Fruit fly (Drosophila melanogaster): ENCODE measurements around the gene Remo.

Gene Remo

DNA sequence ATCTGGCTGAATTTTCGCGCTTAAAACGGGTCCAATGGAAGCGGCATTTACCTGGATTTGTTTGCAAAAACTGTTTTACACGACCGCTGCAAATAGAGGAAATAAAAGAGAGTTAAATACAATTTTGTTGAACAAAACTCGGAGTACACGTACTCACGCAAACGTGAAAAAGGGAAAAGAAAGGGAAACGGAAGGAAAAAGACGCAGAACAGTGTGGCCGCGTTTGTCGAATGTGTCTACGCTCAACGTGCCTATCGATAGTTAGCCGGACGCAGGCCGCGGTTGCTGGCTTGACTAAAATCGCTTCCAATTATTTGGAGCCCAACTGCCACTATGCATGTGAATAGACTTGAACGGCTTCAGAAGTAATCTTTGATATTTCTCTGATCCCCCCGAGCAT, 49.6 kb downstream of the Remo start, which contains the start of gene RpS15Aa (continued):
- TF ChIP-seq crp (GFP tag; optimal IDR thresholded peaks at IDR 0.05) (peak in 1 of 2 experiments; percentile 42), pb (GFP tag; optimal IDR thresholded peaks at IDR 0.05) (peak; percentile 77), CG12942 (GFP tag; optimal IDR thresholded peaks at IDR 0.05) (peak; percentile 57), CG14014 (GFP tag; IDR thresholded peaks at IDR 0.05) (peak; percentile 82), mld (GFP tag; IDR thresholded peaks at IDR 0.05; ENCODE audit: partially characterized antibody) (0 out of 3 replicates have a peak, but pooled peaks have one; percentile 52), jigr1 (GFP tag; IDR thresholded peaks at IDR 0.05) (0 out of 3 replicates have a peak, but pooled peaks have one; percentile 20), CG30431 (GFP tag; optimal IDR thresholded peaks at IDR 0.05) (peak; percentile 73), CG12071 (GFP tag; optimal IDR thresholded peaks at IDR 0.05) (peak; percentile 76), Hr51 (GFP tag; optimal IDR thresholded peaks at IDR 0.05) (peak; percentile 34 to 67), CG11504 (tag; optimal IDR thresholded peaks at IDR 0.05) (peak; percentile 55), CG17385 (GFP tag; optimal IDR thresholded peaks at IDR 0.05) (peak; percentile 80), tin (GFP tag; optimal IDR thresholded peaks at IDR 0.05) (peak; percentile 39), Sry-δ (GFP tag; optimal IDR thresholded peaks at IDR 0.05) (peak; percentile 76), CG17612 (GFP tag; IDR thresholded peaks at IDR 0.05) (peak; percentile 60), CG17912 (GFP tag; optimal IDR thresholded peaks at IDR 0.05) (peak; percentile 83), eyg (GFP tag; optimal IDR thresholded peaks at IDR 0.05) (peak; percentile 76), h (optimal IDR thresholded peaks at IDR 0.05) (no peak), CG4617 (GFP tag; optimal IDR thresholded peaks at IDR 0.05; ENCODE audit: borderline replicate concordance) (peak; percentile 18), ase (GFP tag; IDR thresholded peaks at IDR 0.05) (peak; percentile 84), nau (GFP tag; optimal IDR thresholded peaks at IDR 0.05) (peak; percentile 69), ash1 (GFP tag; optimal IDR thresholded peaks at IDR 0.05) (peak; percentile 47), CG11695 (GFP tag; IDR thresholded peaks at IDR 0.05) (peak; percentile 33; the same call in 1 of the 3 replicates), ewg (GFP tag; optimal IDR thresholded peaks at IDR 0.05) (peak; percentile 65), sna (GFP tag; IDR thresholded peaks at IDR 0.05; ENCODE audit: partially characterized antibody) (no peak), HLH3B (GFP tag; IDR thresholded peaks at IDR 0.05) (peak; percentile 58; the same call in 1 of the 2 replicates), bab2 (GFP tag; optimal IDR thresholded peaks at IDR 0.05) (peak; percentile 10), B-H2 (GFP tag; optimal IDR thresholded peaks at IDR 0.05) (peak; percentile 84), lilli (GFP tag; optimal IDR thresholded peaks at IDR 0.05) (peak; percentile 35), Sry-β (GFP tag; optimal IDR thresholded peaks at IDR 0.05) (peak; percentile 11), CG17568 (GFP tag; optimal IDR thresholded peaks at IDR 0.05) (peak; percentile 83), CG16779 (GFP tag; IDR thresholded peaks at IDR 0.05) (0 out of 2 replicates have a peak, but pooled peaks have one; percentile 17), CG12769 (tag; optimal IDR thresholded peaks at IDR 0.05) (peak; percentile 54), onecut (GFP tag; IDR thresholded peaks at IDR 0.05) (peak; percentile 79), Gsc (GFP tag; IDR thresholded peaks at IDR 0.05) (no peak), z (GFP tag; IDR thresholded peaks at IDR 0.05) (peak; percentile 51; the same call in 1 of the 3 replicates), stc (GFP tag; IDR thresholded peaks at IDR 0.05) (peak; percentile 68), CG10366 (GFP tag; IDR thresholded peaks at IDR 0.05) (peak; percentile 76), CG2120 (GFP tag; optimal IDR thresholded peaks at IDR 0.05) (peak; percentile 34)

- TF ChIP-seq CG17361 (GFP tag; IDR thresholded peaks at IDR 0.05) = peak; percentile 46; the same call in 1 of the 3 replicates
- TF ChIP-seq CG5953 (GFP tag; IDR thresholded peaks at IDR 0.05) = no peak
- TF ChIP-seq CG13424 (tag; optimal IDR thresholded peaks at IDR 0.05) = no peak
- no peak for TF ChIP-seq Ets65A (GFP tag)
- no peak for TF ChIP-seq CG31365 (tag; optimal IDR thresholded peaks at IDR 0.05)
- TF ChIP-seq ara (GFP tag; IDR thresholded peaks at IDR 0.05) = no peak
- no peak for TF ChIP-seq CG4328 (GFP tag; optimal IDR thresholded peaks at IDR 0.05)
- TF ChIP-seq CG4617 (GFP tag; optimal IDR thresholded peaks at IDR 0.05; ENCODE audit: borderline replicate concordance) = no peak
- TF ChIP-seq Optix (GFP tag; IDR thresholded peaks at IDR 0.05) = no peak
- no peak for TF ChIP-seq kah (GFP tag; optimal IDR thresholded peaks at IDR 0.05)
- no peak for TF ChIP-seq HLH3B (GFP tag; IDR thresholded peaks at IDR 0.05)
- no peak for TF ChIP-seq CG12155 (GFP tag; optimal IDR thresholded peaks at IDR 0.05)
- no peak for TF ChIP-seq sqz (GFP tag; optimal IDR thresholded peaks at IDR 0.05)
- TF ChIP-seq NfI (GFP tag; optimal IDR thresholded peaks at IDR 0.05) = peak; percentile 15
- no peak for TF ChIP-seq CG12071 (GFP tag; optimal IDR thresholded peaks at IDR 0.05)
- peak; percentile 70; the same call in 2 of the 3 replicates for TF ChIP-seq Opbp (GFP tag; IDR thresholded peaks at IDR 0.05; ENCODE audit: partially characterized antibody)
- peak; percentile 48; the same call in 1 of the 3 replicates for TF ChIP-seq ci (GFP tag; IDR thresholded peaks at IDR 0.05)
Observed at dm6 chrX:13338113-13338512, 50.3 kb downstream of the Remo start, which contains the start of gene CG15747. CG15747 (plus strand) TSS chrX:13338318.
